Fruit fly (Drosophila melanogaster) whole organism, embryonic: ENCODE measurements around the gene KP78b.
A peak's percentile ranks its signal among the peaks of the same experiment; 100 is the strongest.

Experiments used
- Adf1 ChIP-seq: fragments of 200-800 bp; sonication (Bioruptor generic); IDR thresholded peaks from 2 replicates; pipeline ENCODE4 v1.3.6; 2022; ENCODE audit warnings: missing biosample characterization, missing genetic modification characterization
- CG11723 ChIP-seq: fragments of 200-800 bp; sonication (Bioruptor generic); optimal IDR thresholded peaks from 2 replicates; lab custom pipeline; 2017; ENCODE audit warnings: missing biosample characterization, mild to moderate bottlenecking, missing genetic modification characterization
- CG1233 ChIP-seq: fragments of 200-800 bp; sonication (Bioruptor generic); optimal IDR thresholded peaks from 4 replicates; lab custom pipeline; 2018; ENCODE audit warnings: missing biosample characterization, mild to moderate bottlenecking, missing genetic modification characterization
- CG13624 ChIP-seq: fragments of 200-800 bp; sonication (Bioruptor generic); optimal IDR thresholded peaks from 2 replicates; lab custom pipeline; 2016; ENCODE audit warnings: missing biosample characterization, missing genetic modification characterization
- CG15011 ChIP-seq: fragments of 200-800 bp; sonication (Bioruptor generic); optimal IDR thresholded peaks from 3 replicates; lab custom pipeline; 2018; ENCODE audit warnings: missing biosample characterization, mild to moderate bottlenecking, missing genetic modification characterization
- CG15696 ChIP-seq: fragments of 200-800 bp; sonication (Bioruptor generic); optimal IDR thresholded peaks from 2 replicates; lab custom pipeline; 2019; ENCODE audit warnings: missing biosample characterization, mild to moderate bottlenecking, missing genetic modification characterization, moderate library complexity
- CG16813 ChIP-seq: fragments of 200-800 bp; sonication (Bioruptor generic); IDR thresholded peaks from 3 replicates; pipeline ENCODE4 v1.3.6; 2022; ENCODE audit warnings: missing biosample characterization, missing genetic modification characterization; ENCODE audit not compliant: partially characterized antibody
- CG18011 ChIP-seq: fragments of 200-800 bp; sonication (Bioruptor generic); optimal IDR thresholded peaks from 2 replicates; lab custom pipeline; 2017; ENCODE audit warnings: missing biosample characterization, missing genetic modification characterization, mild to moderate bottlenecking, moderate library complexity, missing genotype
- CG18476 ChIP-seq: fragments of 200-800 bp; sonication (Bioruptor generic); optimal IDR thresholded peaks from 2 replicates; lab custom pipeline; 2016; ENCODE audit warnings: missing biosample characterization, mild to moderate bottlenecking, missing genetic modification characterization
- CG2116 ChIP-seq: fragments of 200-800 bp; sonication (Bioruptor generic); optimal IDR thresholded peaks from 3 replicates; lab custom pipeline; 2018; ENCODE audit warnings: missing biosample characterization, mild to moderate bottlenecking, missing genetic modification characterization
- CG31441 ChIP-seq: fragments of 200-800 bp; sonication (Bioruptor generic); IDR thresholded peaks from 2 replicates; pipeline ENCODE4 v1.3.6; 2022; ENCODE audit warnings: missing biosample characterization, missing genetic modification characterization
- CG34224 ChIP-seq: fragments of 200-800 bp; sonication (Bioruptor generic); IDR thresholded peaks from 3 replicates; pipeline ENCODE4 v1.3.6; 2022; ENCODE audit warnings: missing biosample characterization, missing genetic modification characterization; ENCODE audit not compliant: partially characterized antibody
- CG34422 ChIP-seq: fragments of 200-800 bp; sonication (Bioruptor generic); IDR thresholded peaks from 3 replicates; pipeline ENCODE4 v1.3.6; 2022; ENCODE audit warnings: missing biosample characterization, missing genetic modification characterization
- CG3847 ChIP-seq: fragments of 200-800 bp; sonication (Bioruptor generic); IDR thresholded peaks from 2 replicates; pipeline ENCODE4 v1.3.6; 2022; ENCODE audit warnings: missing biosample characterization, missing genetic modification characterization
- CG4424 ChIP-seq: fragments of 200-800 bp; sonication (Bioruptor generic); optimal IDR thresholded peaks from 3 replicates; lab custom pipeline; 2016; ENCODE audit warnings: missing biosample characterization, missing genetic modification characterization
- CG5953 ChIP-seq: fragments of 200-800 bp; sonication (Bioruptor generic); IDR thresholded peaks from 2 replicates; pipeline ENCODE4 v1.3.6; 2022; ENCODE audit warnings: missing biosample characterization, missing genetic modification characterization
- CG6654 ChIP-seq: fragments of 200-800 bp; sonication (Bioruptor generic); optimal IDR thresholded peaks from 2 replicates; lab custom pipeline; 2017; ENCODE audit warnings: missing biosample characterization, mild to moderate bottlenecking, missing genetic modification characterization
- CG7745 ChIP-seq: fragments of 200-800 bp; sonication (Bioruptor generic); optimal IDR thresholded peaks from 2 replicates; lab custom pipeline; 2018; ENCODE audit warnings: missing biosample characterization, mild to moderate bottlenecking, missing genetic modification characterization, moderate library complexity
- CG9797 ChIP-seq: fragments of 200-800 bp; sonication (Bioruptor generic); optimal IDR thresholded peaks from 3 replicates; lab custom pipeline; 2018; ENCODE audit warnings: missing biosample characterization, mild to moderate bottlenecking, missing genetic modification characterization
- CTCF ChIP-seq: fragments of 200-800 bp; sonication (Bioruptor generic); optimal IDR thresholded peaks from 2 replicates; lab custom pipeline; 2017; ENCODE audit warnings: missing biosample characterization, mild to moderate bottlenecking, missing genetic modification characterization, moderate library complexity
- D ChIP-seq, 2 experiments: fragments of 200-800 bp in 1 of 2; fragments of >200 bp in 1 of 2; sonication (Bioruptor generic) in 1 of 2; optimal IDR thresholded peaks; 2 replicates in 1 of 2; 3 replicates in 1 of 2; lab custom pipeline; 2017; ENCODE audit warnings: mild to moderate bottlenecking in 1 of 2, missing biosample characterization in 1 of 2, missing genetic modification characterization in 1 of 2, missing genetic modification reagents in 1 of 2
- Dek ChIP-seq: fragments of 200-800 bp; sonication (Bioruptor generic); optimal IDR thresholded peaks from 3 replicates; lab custom pipeline; 2019; ENCODE audit warnings: missing biosample characterization, mild to moderate bottlenecking, missing genetic modification characterization, moderate library complexity
- E2f1 ChIP-seq: fragments of 200-800 bp; sonication (Bioruptor generic); IDR thresholded peaks from 2 replicates; pipeline ENCODE4 v1.3.6; 2022; ENCODE audit warnings: missing biosample characterization, missing genetic modification characterization
- H2.0 ChIP-seq: fragments of 200-800 bp; sonication (Bioruptor generic); IDR thresholded peaks from 2 replicates; pipeline ENCODE4 v1.3.6; 2022; ENCODE audit warnings: missing biosample characterization, missing genetic modification characterization
- Hr51 ChIP-seq, 2 experiments: fragments of 200-800 bp; sonication (Bioruptor generic); optimal IDR thresholded peaks; 2 replicates in 1 of 2; 3 replicates in 1 of 2; lab custom pipeline; 2016 to 2018; ENCODE audit warnings: missing biosample characterization in 2 of 2, missing genetic modification characterization in 2 of 2, mild to moderate bottlenecking in 1 of 2, moderate library complexity in 1 of 2
- Xbp1 ChIP-seq: fragments of 200-800 bp; sonication (Bioruptor generic); optimal IDR thresholded peaks from 3 replicates; lab custom pipeline; 2016; ENCODE audit warnings: missing biosample characterization, mild to moderate bottlenecking, missing genetic modification characterization
- YL-1 ChIP-seq: fragments of 200-800 bp; sonication (Bioruptor generic); optimal IDR thresholded peaks from 3 replicates; lab custom pipeline; 2017; ENCODE audit warnings: missing biosample characterization, mild to moderate bottlenecking, missing genetic modification characterization
- ac ChIP-seq: fragments of 200-800 bp; sonication (Bioruptor generic); optimal IDR thresholded peaks from 3 replicates; lab custom pipeline; 2017; ENCODE audit warnings: missing biosample characterization, mild to moderate bottlenecking, missing genetic modification characterization
- ci ChIP-seq: fragments of 200-800 bp; sonication (Bioruptor generic); IDR thresholded peaks from 3 replicates; pipeline ENCODE4 v1.3.6; 2022; ENCODE audit warnings: missing biosample characterization, missing genetic modification characterization
- crp ChIP-seq, 2 experiments: fragments of 200-800 bp; sonication (Bioruptor generic); optimal IDR thresholded peaks; 2 replicates in 1 of 2; 3 replicates in 1 of 2; lab custom pipeline; 2017; ENCODE audit warnings: missing biosample characterization in 2 of 2, missing genetic modification characterization in 2 of 2, mild to moderate bottlenecking in 1 of 2, moderate library complexity in 1 of 2
- dimm ChIP-seq: fragments of 200-800 bp; sonication (Bioruptor generic); IDR thresholded peaks from 2 replicates; pipeline ENCODE4 v1.3.6; 2022; ENCODE audit warnings: missing biosample characterization, missing genetic modification characterization
- eve ChIP-seq, 2 experiments: fragments of >200 bp; optimal IDR thresholded peaks; 2 replicates each; lab custom pipeline; 2017; ENCODE audit warnings: missing biosample characterization in 2 of 2, missing genetic modification characterization in 2 of 2
- fd3F ChIP-seq: fragments of 200-800 bp; sonication (Bioruptor generic); optimal IDR thresholded peaks from 2 replicates; lab custom pipeline; 2018; ENCODE audit warnings: missing biosample characterization, mild to moderate bottlenecking, missing genetic modification characterization, moderate library complexity
- fu2 ChIP-seq: fragments of 200-800 bp; sonication (Bioruptor generic); optimal IDR thresholded peaks from 2 replicates; lab custom pipeline; 2016; ENCODE audit warnings: missing biosample characterization, missing genetic modification characterization
- gce ChIP-seq: fragments of 200-800 bp; sonication (Bioruptor generic); IDR thresholded peaks from 3 replicates; pipeline ENCODE4 v1.3.6; 2022; ENCODE audit warnings: missing biosample characterization, missing genetic modification characterization
- gcm2 ChIP-seq: fragments of 200-800 bp; sonication (Bioruptor generic); optimal IDR thresholded peaks from 2 replicates; lab custom pipeline; 2016; ENCODE audit warnings: missing biosample characterization, missing genetic modification characterization
- her ChIP-seq: fragments of 200-800 bp; sonication (Bioruptor generic); optimal IDR thresholded peaks from 2 replicates; lab custom pipeline; 2016; ENCODE audit warnings: missing biosample characterization, missing genetic modification characterization
- lola ChIP-seq, 3 experiments: fragments of >200 bp in 2 of 3; fragments of 200-800 bp in 1 of 3; sonication (Bioruptor generic) in 1 of 3; optimal IDR thresholded peaks; 2 replicates each; lab custom pipeline; 2017 to 2019; ENCODE audit warnings: missing biosample characterization in 3 of 3, missing genetic modification characterization in 3 of 3, mild to moderate bottlenecking in 1 of 3, moderate library complexity in 1 of 3
- maf-S ChIP-seq: fragments of 200-800 bp; sonication (Bioruptor generic); optimal IDR thresholded peaks from 2 replicates; lab custom pipeline; 2016; ENCODE audit warnings: missing biosample characterization, missing genetic modification characterization
- otp ChIP-seq: fragments of 200-800 bp; sonication (Bioruptor generic); IDR thresholded peaks from 3 replicates; pipeline ENCODE4, ENCODE4 v1.3.6; 2022; ENCODE audit warnings: missing biosample characterization, missing genetic modification characterization
- pan ChIP-seq, 4 experiments: fragments of >200 bp in 3 of 4; fragments of 200-800 bp in 1 of 4; sonication (Bioruptor generic) in 1 of 4; optimal IDR thresholded peaks in 3 of 4; IDR thresholded peaks in 1 of 4; 2 replicates each; pipeline versions ENCODE4 v1.3.6 to Lab custom; 2017 to 2022; ENCODE audit warnings: missing biosample characterization in 2 of 4, missing genetic modification characterization in 2 of 4, mixed read lengths in 1 of 4
- ranshi ChIP-seq: fragments of 200-800 bp; sonication (Bioruptor generic); IDR thresholded peaks from 2 replicates; pipeline ENCODE4 v1.3.6; 2022; ENCODE audit warnings: missing biosample characterization, missing genetic modification characterization
- repo ChIP-seq: fragments of 200-800 bp; sonication (Bioruptor generic); optimal IDR thresholded peaks from 2 replicates; lab custom pipeline; 2016; ENCODE audit warnings: missing biosample characterization, missing genetic modification characterization
- salm ChIP-seq: fragments of 200-800 bp; sonication (Bioruptor generic); optimal IDR thresholded peaks from 2 replicates; lab custom pipeline; 2018; ENCODE audit warnings: missing biosample characterization, mild to moderate bottlenecking, missing genetic modification characterization
- sc ChIP-seq, 3 experiments: fragments of >200 bp in 2 of 3; fragments of 200-800 bp in 1 of 3; sonication (Bioruptor generic) in 1 of 3; optimal IDR thresholded peaks; 2 replicates in 2 of 3; 3 replicates in 1 of 3; lab custom pipeline; 2017; ENCODE audit warnings: mild to moderate bottlenecking in 1 of 3, missing biosample characterization in 1 of 3, missing genetic modification characterization in 1 of 3, missing genetic modification reagents in 1 of 3
- sens-2 ChIP-seq: fragments of 200-800 bp; sonication (Bioruptor generic); IDR thresholded peaks from 2 replicates; pipeline ENCODE4 v1.3.6; 2022; ENCODE audit warnings: missing biosample characterization, missing genetic modification characterization
- sisA ChIP-seq: fragments of 200-800 bp; sonication (Bioruptor generic); IDR thresholded peaks from 2 replicates; pipeline ENCODE4 v1.3.6; 2022; ENCODE audit warnings: missing biosample characterization, missing genetic modification characterization
- tap ChIP-seq: fragments of 200-800 bp; optimal IDR thresholded peaks from 3 replicates; lab custom pipeline; 2019; ENCODE audit warnings: missing biosample characterization, mild to moderate bottlenecking, missing genetic modification characterization, moderate library complexity
- tgo ChIP-seq: fragments of 200-800 bp; sonication (Bioruptor generic); IDR thresholded peaks from 3 replicates; pipeline ENCODE4 v1.3.6; 2022; ENCODE audit warnings: missing biosample characterization, missing genetic modification characterization
- tna ChIP-seq: fragments of 200-800 bp; sonication (Bioruptor generic); IDR thresholded peaks from 2 replicates; pipeline ENCODE4 v1.3.6; 2022; ENCODE audit warnings: missing biosample characterization, missing genetic modification characterization; ENCODE audit not compliant: partially characterized antibody

The KP78b gene

DNA sequence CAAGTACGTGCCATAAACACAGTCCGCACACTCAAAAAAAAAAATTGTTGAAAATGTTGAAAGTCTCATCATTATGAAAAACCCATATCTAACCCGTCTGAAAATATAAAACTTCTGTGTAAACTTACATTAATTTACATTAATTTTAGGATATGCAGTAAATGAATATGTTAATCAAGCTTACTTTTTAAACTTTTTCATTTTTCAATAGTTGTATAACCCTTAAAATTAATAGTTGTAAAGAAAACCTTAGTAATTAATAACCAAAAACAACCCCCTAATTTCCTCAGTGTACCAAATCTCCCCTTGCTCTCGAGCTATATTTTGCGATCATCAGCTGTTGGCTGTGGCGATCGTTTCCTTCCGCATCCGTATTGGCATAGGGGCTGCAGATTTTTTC is 15.8 kb upstream of the KP78b start (continued):
- TF ChIP-seq Hr51 (GFP tag; optimal IDR thresholded peaks at IDR 0.05; lab: Kevin White, UChicago) = no peak
- no peak for TF ChIP-seq CG9797
- peak; percentile 45 for TF ChIP-seq CG1233 (GFP tag; lab: Kevin White, UChicago)
- TF ChIP-seq CG13624 = no peak
- no peak for TF ChIP-seq CG2116 (GFP tag; lab: Kevin White, UChicago)
- no peak for TF ChIP-seq tgo (GFP tag; lab: Robert Waterston, UW)
- TF ChIP-seq CG15696 (tag; lab: Kevin White, UChicago) = peak; percentile 92
- TF ChIP-seq Xbp1 (GFP tag; lab: Kevin White, UChicago) = peak; percentile 4
- TF ChIP-seq D (optimal IDR thresholded peaks at IDR 0.05; lab: Kevin White, UChicago) = no peak
- peak; percentile 61 for TF ChIP-seq D (GFP tag; optimal IDR thresholded peaks at IDR 0.05; lab: Kevin White, UChicago)
- TF ChIP-seq CG18476 = no peak
- peak; percentile 86 for TF ChIP-seq ac (GFP tag; lab: Kevin White, UChicago)
- TF ChIP-seq CG4424 (GFP tag; lab: Kevin White, UChicago) = peak; percentile 60
- no peak for TF ChIP-seq ci (GFP tag; lab: Robert Waterston, UW)
- TF ChIP-seq fd3F (GFP tag; lab: Kevin White, UChicago) = no peak
- TF ChIP-seq CG18011 (GFP tag; lab: Kevin White, UChicago) = no peak
- no peak for TF ChIP-seq otp (GFP tag; lab: Robert Waterston, UW)
- no peak for TF ChIP-seq dimm (GFP tag; lab: Robert Waterston, UW)
- no peak for TF ChIP-seq tna
- no peak for TF ChIP-seq gcm2 (GFP tag; lab: Kevin White, UChicago)
- no peak for TF ChIP-seq CG3847
- no peak for TF ChIP-seq YL-1 (GFP tag; lab: Kevin White, UChicago)
- TF ChIP-seq CG34422 = no peak
- no peak for TF ChIP-seq ranshi (GFP tag; lab: Robert Waterston, UW)
- TF ChIP-seq CG6654 (GFP tag; lab: Kevin White, UChicago) = no peak
- no peak for TF ChIP-seq CG5953 (GFP tag; lab: Robert Waterston, UW)
- TF ChIP-seq CG15011 (GFP tag; lab: Kevin White, UChicago) = no peak
- TF ChIP-seq gce (GFP tag; lab: Robert Waterston, UW) = no peak
- no peak for TF ChIP-seq CG7745 (tag; lab: Kevin White, UChicago)
- no peak for TF ChIP-seq H2.0
- no peak for TF ChIP-seq salm (tag; lab: Kevin White, UChicago)
- TF ChIP-seq pan (optimal IDR thresholded peaks at IDR 0.05; lab: Kevin White, UChicago) = no peak
- no peak for TF ChIP-seq pan (GFP tag; optimal IDR thresholded peaks at IDR 0.05 in 1 of 2, IDR thresholded peaks at IDR 0.05 in 1 of 2)
- no peak for TF ChIP-seq sens-2 (GFP tag; lab: Robert Waterston, UW)
- TF ChIP-seq lola (GFP tag; optimal IDR thresholded peaks at IDR 0.05; lab: Kevin White, UChicago) = peak in 1 of 3 experiments; percentile 89
- no peak for TF ChIP-seq CG11723 (GFP tag; lab: Kevin White, UChicago)
- TF ChIP-seq fu2 (GFP tag; lab: Kevin White, UChicago) = no peak
- TF ChIP-seq CG16813 (GFP tag; lab: Robert Waterston, UW) = no peak
- TF ChIP-seq CG34224 (GFP tag; lab: Robert Waterston, UW) = no peak
- no peak for TF ChIP-seq tap (tag; lab: Kevin White, UChicago)
- TF ChIP-seq repo (GFP tag; lab: Kevin White, UChicago) = no peak
- TF ChIP-seq Adf1 = no peak
- TF ChIP-seq CG31441 (GFP tag; lab: Robert Waterston, UW) = peak; percentile 65
- TF ChIP-seq crp (GFP tag; optimal IDR thresholded peaks at IDR 0.05; lab: Kevin White, UChicago) = no peak
- no peak for TF ChIP-seq eve (GFP tag; optimal IDR thresholded peaks at IDR 0.05; lab: Kevin White, UChicago)
- no peak for TF ChIP-seq Dek (tag; lab: Kevin White, UChicago)
- TF ChIP-seq sc (optimal IDR thresholded peaks at IDR 0.05; lab: Kevin White, UChicago) = no peak
- no peak for TF ChIP-seq sc (GFP tag; optimal IDR thresholded peaks at IDR 0.05; lab: Kevin White, UChicago)
- no peak for TF ChIP-seq maf-S (GFP tag; lab: Kevin White, UChicago)
- peak; percentile 40; the same call in 1 of the 2 replicates for TF ChIP-seq sisA (GFP tag; lab: Robert Waterston, UW)
- 0 out of 2 replicates have a peak, but pooled peaks have one; percentile 7 for TF ChIP-seq E2f1 (GFP tag; lab: Robert Waterston, UW)
- TF ChIP-seq her (GFP tag; lab: Kevin White, UChicago) = no peak
- no peak for TF ChIP-seq CTCF
